Worm (Caenorhabditis elegans): ENCODE results near the gene F38H4.4.

DNA sequence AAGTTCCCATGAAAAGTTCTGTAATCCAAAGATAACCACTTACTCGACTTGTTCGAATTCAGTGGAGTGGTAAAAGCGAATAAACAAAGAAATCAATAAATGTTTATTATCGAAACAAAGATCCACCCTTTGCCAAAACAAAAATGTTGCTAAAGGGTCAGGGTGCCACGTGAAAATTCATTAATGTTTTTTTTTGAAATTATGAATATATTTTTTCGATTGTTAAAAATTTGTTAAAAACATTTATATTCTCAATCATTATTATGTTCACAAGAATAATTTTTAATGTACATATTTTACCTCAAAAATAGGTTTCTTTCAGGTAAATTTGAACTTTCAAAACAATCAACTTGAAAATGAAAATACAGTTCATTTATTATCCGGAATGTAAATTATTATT, 45.0 kb upstream of the F38H4.4 start, which contains the start of gene H01G02.4:
- no peak for TF ChIP-seq ceh-14 (tag; optimal IDR thresholded peaks at IDR 0.05)
- TF ChIP-seq ttx-3 (tag; optimal IDR thresholded peaks at IDR 0.05), result no peak
- no peak for TF ChIP-seq ama-1 (optimal IDR thresholded peaks at IDR 0.05)
- TF ChIP-seq ets-4 (tag; optimal IDR thresholded peaks at IDR 0.05), result no peak
- TF ChIP-seq mec-3 (tag; optimal IDR thresholded peaks at IDR 0.05; ENCODE audit: borderline replicate concordance), result no peak

All from whole organism, late embryonic.